In genomic region chrV:19531034-19531433, ce11 we compare ENCODE assay signal across 3 worm cellular contexts.
TF ChIP-seq lines count a peak whose summit lies in the region.

No protein-coding gene starts in this region.

TF ChIP-seq in whole organism, L1 larva, 84 proteins besides CTCF, POLR2A, EP300 and RAD21:
- no peak for TF ChIP-seq jun-1 (tag; optimal IDR thresholded peaks at IDR 0.05; lab: Kevin White, UChicago)
- peak; percentile 36 for TF ChIP-seq lin-14 (GFP tag; optimal IDR thresholded peaks at IDR 0.05; lab: Kevin White, UChicago)
- TF ChIP-seq nhr-85 (tag; lab: Kevin White, UChicago): no peak
- TF ChIP-seq zag-1 (tag; optimal IDR thresholded peaks at IDR 0.05; lab: Kevin White, UChicago): no peak
- no peak for TF ChIP-seq pax-3 (tag; optimal IDR thresholded peaks at IDR 0.05; lab: Kevin White, UChicago)
- TF ChIP-seq mdl-1 (tag; optimal IDR thresholded peaks at IDR 0.05; lab: Kevin White, UChicago): no peak
- TF ChIP-seq aly-2 (tag; optimal IDR thresholded peaks at IDR 0.05; lab: Kevin White, UChicago): no peak
- TF ChIP-seq fkh-8 (tag; optimal IDR thresholded peaks at IDR 0.05; lab: Kevin White, UChicago): peak; percentile 22
- no peak for TF ChIP-seq unc-86 (tag; optimal IDR thresholded peaks at IDR 0.05; lab: Kevin White, UChicago)
- TF ChIP-seq nhr-47 (tag; optimal IDR thresholded peaks at IDR 0.05; lab: Kevin White, UChicago): no peak
- TF ChIP-seq egl-13 (tag; optimal IDR thresholded peaks at IDR 0.05; lab: Kevin White, UChicago): no peak
- no peak for TF ChIP-seq alr-1 (tag; optimal IDR thresholded peaks at IDR 0.05; lab: Kevin White, UChicago; ENCODE audit: borderline replicate concordance)
- no peak for TF ChIP-seq ztf-11 (tag; optimal IDR thresholded peaks at IDR 0.05; lab: Kevin White, UChicago)
- TF ChIP-seq efl-1 (optimal IDR thresholded peaks at IDR 0.05; lab: Kevin White, UChicago): no peak
- TF ChIP-seq efl-1 (GFP tag; optimal IDR thresholded peaks at IDR 0.05 in 1 of 2; lab: Kevin White, UChicago): no peak
- TF ChIP-seq swsn-7 (tag; optimal IDR thresholded peaks at IDR 0.05; lab: Kevin White, UChicago): no peak
- no peak for TF ChIP-seq fos-1 (tag; optimal IDR thresholded peaks at IDR 0.05; lab: Kevin White, UChicago)

TF ChIP-seq in whole organism, L2 larva, 48 proteins besides CTCF, POLR2A, EP300 and RAD21:
- TF ChIP-seq sma-9 (GFP tag; optimal IDR thresholded peaks at IDR 0.05; lab: Kevin White, UChicago) (peak; percentile 20), sma-9 (tag; optimal IDR thresholded peaks at IDR 0.05; lab: Kevin White, UChicago) (no peak), nhr-11 (tag; optimal IDR thresholded peaks at IDR 0.05; lab: Kevin White, UChicago) (no peak)

TF ChIP-seq in whole organism, L3 larva, 47 proteins besides CTCF, POLR2A, EP300 and RAD21:
- TF ChIP-seq nhr-25 (tag; optimal IDR thresholded peaks at IDR 0.05; lab: Kevin White, UChicago): no peak
- no peak for TF ChIP-seq nfya-1 (tag; optimal IDR thresholded peaks at IDR 0.05; lab: Kevin White, UChicago; ENCODE audit: insufficient read depth)
- TF ChIP-seq hmg-11 (tag; optimal IDR thresholded peaks at IDR 0.05; lab: Kevin White, UChicago): no peak
- no peak for TF ChIP-seq zag-1 (tag; optimal IDR thresholded peaks at IDR 0.05; lab: Kevin White, UChicago)
- peak; percentile 96 for TF ChIP-seq pha-4 (tag; optimal IDR thresholded peaks at IDR 0.05; lab: Kevin White, UChicago)
